Worm (Caenorhabditis elegans): Measurements from ENCODE around the gene fipr-11.

fipr-11 gene

ce11 chrV:9855920-9856852 is 49.8 kb downstream of the fipr-11 start:
- no peak for TF ChIP-seq unc-62 (GFP tag; optimal IDR thresholded peaks at IDR 0.05)

All from whole organism, dauer.